Fruit fly (Drosophila melanogaster) S2 (cell line): ENCODE measurements around the gene trus.

Experiments used
- CG8478 ChIP-seq: fragments of >200 bp; optimal IDR thresholded peaks from 2 replicates; lab custom pipeline; 2018
- CTCF ChIP-seq, 2 experiments: fragments of >200 bp; optimal IDR thresholded peaks; 2 replicates each; lab custom pipeline; 2018

Gene trus

DNA sequence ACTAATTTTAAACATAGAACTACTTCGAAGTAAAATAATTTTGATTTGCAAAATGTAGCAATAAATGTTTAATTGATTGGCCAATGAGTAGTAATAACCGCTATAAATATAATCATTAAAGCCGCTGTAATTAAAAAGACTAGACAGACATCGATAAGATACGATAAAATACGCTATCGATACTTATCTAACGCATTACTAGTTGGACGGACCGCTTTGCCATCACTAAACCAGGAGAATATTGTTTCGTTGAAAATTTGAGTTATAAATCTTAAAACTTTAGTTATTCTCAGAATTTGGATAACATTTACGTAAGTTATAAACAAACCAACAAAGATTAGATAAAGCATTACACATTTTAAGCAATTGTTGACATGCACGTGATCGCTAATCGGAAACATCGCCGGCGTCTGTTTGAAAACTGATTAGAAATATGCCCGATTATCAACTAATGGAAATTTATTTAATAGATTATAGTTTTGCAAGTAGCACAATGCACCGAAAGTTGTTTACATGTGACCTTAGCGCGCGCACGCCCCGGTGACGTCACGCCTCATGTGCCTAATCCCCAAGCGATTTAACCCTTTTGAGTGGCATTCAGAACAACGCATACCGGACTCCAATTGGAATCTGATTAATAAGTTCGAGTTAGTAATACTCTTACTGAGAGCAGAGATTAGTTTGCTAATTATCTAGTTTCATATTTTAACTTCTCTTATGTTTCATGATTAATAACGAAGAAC is 16.8 kb upstream of the trus start, which contains the start of gene Desat1:
Gene Desat1 (plus strand): TSS at position 200 of the 743 bp plus-strand sequence.
- TF ChIP-seq CG8478 (lab: Kevin White, UChicago): no peak
- peak in 1 of 2 experiments; percentile 5 for TF ChIP-seq CTCF (optimal IDR thresholded peaks at IDR 0.05; lab: Kevin White, UChicago)

DNA sequence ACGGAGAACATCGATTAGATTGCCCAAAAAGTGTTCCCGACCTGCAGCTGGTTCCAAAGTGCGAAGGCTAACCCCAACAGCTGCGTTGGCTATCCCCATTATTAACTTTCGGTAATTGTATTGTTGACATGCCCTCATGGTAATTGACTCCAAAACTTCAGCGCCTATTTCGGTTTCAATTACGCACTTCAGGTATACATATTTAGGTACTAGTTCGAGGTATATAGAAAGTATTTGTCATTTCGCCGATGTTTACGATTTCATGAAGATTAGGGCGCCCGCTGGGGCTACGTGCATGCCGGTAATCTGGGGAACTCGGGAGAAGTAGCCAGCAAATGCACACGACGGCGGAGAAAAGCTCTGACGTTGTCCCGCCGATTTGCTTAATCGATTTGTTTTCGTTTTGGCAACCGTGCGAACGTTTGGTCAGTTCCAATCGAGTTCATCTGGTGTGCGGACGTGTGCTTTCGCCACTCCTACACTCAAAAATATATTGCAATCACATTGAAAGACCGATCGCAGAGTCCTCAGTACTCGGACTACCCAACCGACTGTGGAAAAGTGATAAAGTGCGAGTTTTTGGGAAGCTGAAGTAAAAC is 15.3 kb upstream of the trus start:
- TF ChIP-seq CTCF (optimal IDR thresholded peaks at IDR 0.05; lab: Kevin White, UChicago) (no peak), CG8478 (lab: Kevin White, UChicago) (no peak)

DNA sequence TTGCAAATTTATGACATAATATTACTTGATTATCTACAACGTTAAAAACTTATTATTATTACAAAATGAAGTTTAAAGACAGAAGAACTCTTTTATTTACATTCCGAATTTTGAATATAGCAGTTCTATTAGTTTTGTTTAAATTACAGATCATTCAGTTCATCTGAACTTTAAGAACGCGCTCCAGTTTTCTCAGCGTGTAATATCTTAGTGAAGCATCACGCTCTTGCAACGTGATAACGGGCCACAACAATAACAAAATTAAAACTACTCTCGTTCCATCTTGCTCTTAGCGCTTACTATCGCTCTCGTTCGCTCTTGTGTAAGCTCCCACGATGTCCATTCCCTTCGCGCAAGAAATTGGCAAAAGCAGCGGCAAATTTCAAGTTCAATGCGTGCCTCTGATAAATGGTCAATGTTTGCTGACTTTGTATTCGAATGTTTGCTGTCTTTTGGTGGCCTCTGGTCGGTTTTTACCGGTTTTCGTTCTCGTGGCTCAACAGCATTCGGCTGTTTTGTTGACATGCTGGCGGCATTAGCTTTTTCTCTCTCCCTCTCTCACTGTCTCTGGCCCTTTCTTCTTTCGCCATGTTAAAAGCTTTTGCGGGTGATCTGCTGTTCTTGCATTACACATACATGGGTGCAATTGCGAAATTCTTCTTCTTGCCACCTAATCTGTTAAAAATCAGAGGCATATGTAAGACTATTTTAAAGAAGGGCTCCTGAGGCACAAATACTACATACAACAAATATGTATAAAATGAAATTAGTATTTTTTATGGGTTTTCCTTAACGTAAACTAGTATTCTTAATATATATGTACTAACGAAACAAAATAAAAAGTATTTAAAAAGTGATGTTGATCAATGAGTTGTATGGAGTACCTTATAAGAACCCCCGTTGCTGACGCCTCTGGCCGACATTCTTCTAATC is 13.5 kb upstream of the trus start:
- no peak for TF ChIP-seq CG8478 (lab: Kevin White, UChicago)
- no peak for TF ChIP-seq CTCF (optimal IDR thresholded peaks at IDR 0.05; lab: Kevin White, UChicago)

- TF ChIP-seq CTCF (optimal IDR thresholded peaks at IDR 0.05; lab: Kevin White, UChicago): no peak
- no peak for TF ChIP-seq CG8478 (lab: Kevin White, UChicago)
These were observed 12.6 kb upstream of the trus start for dm6 chr3R:12443769-12444168.

dm6 chr3R:12445468-12445867 is 10.9 kb upstream of the trus start:
- no peak for TF ChIP-seq CG8478 (lab: Kevin White, UChicago)
- no peak for TF ChIP-seq CTCF (optimal IDR thresholded peaks at IDR 0.05; lab: Kevin White, UChicago)

DNA sequence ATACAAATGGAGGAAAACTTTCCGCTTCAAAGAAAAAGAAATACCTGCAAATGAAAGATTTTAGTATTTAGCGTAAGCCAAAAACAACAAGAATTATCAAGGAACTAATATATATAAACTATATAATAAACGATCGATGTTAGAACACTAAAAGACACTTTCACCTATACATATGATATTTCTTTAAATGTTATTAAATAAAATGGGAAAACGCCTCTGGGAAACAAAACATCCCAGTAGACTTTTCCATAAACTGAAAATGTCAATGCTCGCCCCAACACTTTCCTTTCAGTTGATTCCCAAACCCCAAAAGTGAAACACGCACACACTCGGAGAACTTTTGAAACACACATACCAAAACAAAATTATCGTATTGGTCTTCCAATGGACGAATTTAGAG is 9.0 kb upstream of the trus start, which contains the start of gene vrs:
Gene vrs (plus strand): TSS at position 301 of the 400 bp plus-strand sequence.
- TF ChIP-seq CG8478 (lab: Kevin White, UChicago): no peak
- TF ChIP-seq CTCF (optimal IDR thresholded peaks at IDR 0.05; lab: Kevin White, UChicago): no peak

DNA sequence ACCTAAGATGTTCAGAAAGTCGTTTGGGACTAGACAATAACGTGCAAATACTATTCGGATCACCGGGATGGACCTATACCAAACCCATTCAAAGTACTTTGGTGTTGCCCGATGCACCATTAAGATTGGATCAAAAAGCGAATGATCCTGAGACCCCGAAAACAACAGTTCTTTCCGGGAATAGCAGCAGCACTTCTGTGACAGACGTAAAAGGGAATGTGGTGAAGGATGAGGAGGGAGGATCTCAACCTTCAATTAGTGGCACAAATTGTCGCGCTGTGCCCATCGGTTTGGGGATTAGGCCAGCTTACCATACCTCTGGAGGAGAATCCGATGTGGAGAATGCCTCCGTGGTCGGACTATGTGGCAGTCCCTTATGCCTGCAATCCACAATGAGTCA is 8.0 kb upstream of the trus start:
- TF ChIP-seq CTCF (optimal IDR thresholded peaks at IDR 0.05; lab: Kevin White, UChicago): no peak
- TF ChIP-seq CG8478 (lab: Kevin White, UChicago): no peak

DNA sequence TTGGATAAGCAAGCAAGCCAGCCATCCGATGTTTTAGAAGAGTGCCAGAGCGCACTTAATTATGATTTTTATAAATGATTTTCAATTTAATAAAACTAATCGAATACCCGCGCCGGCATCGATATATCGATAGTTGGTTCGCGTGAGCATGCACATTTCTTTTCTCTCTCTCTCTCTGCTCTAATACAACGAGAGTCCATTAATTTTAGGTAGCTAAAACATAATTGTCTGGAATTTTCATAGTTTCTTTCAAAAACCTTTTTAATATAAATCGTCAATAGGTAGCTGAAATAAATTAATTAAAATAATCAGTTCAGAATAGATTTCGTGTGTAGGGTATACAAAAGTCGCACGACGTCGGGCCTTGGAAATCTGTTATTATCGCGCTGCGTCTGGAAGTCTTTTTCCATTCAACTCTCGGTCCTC is 7.5 kb upstream of the trus start, which contains the start of gene CG18549:
Gene CG18549 (plus strand): TSS at position 408 of the 426 bp plus-strand sequence.
- no peak for TF ChIP-seq CTCF (optimal IDR thresholded peaks at IDR 0.05; lab: Kevin White, UChicago)
- no peak for TF ChIP-seq CG8478 (lab: Kevin White, UChicago)

DNA sequence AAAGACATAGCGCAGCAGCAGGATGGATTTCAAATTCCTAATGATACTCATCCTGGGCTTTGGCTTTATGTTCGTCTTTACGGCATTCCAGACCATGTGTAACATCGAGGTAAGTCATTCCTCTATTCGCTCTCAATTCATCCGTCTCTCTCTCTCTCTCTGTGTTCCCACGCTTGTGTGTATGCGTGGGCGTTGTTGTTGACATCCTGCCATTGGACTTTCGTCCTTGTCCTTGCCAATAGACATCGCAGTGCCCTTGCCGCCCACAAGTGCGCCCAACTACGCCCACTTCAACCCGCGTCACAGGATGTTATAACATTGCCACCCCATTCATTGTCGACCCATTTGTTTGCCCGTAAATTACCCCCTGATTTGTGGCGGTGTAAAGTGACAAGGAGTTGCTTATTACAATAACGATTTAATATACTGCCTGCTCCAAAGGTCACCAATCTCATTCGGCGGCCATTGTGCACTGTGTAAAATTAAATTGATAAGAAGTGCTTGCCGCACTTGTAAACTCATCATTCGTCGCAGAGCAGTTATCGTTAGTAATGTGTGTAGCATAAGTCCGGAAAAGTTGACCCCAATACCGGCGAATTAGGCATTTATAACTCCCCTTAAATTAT is 6.6 kb upstream of the trus start:
- no peak for TF ChIP-seq CG8478 (lab: Kevin White, UChicago)
- TF ChIP-seq CTCF (optimal IDR thresholded peaks at IDR 0.05; lab: Kevin White, UChicago): no peak

dm6 chr3R:12450713-12451259 is 5.6 kb upstream of the trus start:
- no peak for TF ChIP-seq CG8478 (lab: Kevin White, UChicago)
- TF ChIP-seq CTCF (optimal IDR thresholded peaks at IDR 0.05; lab: Kevin White, UChicago): no peak

- TF ChIP-seq CG8478 (lab: Kevin White, UChicago): no peak
- no peak for TF ChIP-seq CTCF (optimal IDR thresholded peaks at IDR 0.05; lab: Kevin White, UChicago)
These were observed 5.0 kb upstream of the trus start for dm6 chr3R:12451376-12451775.

dm6 chr3R:12451888-12452514 is 4.4 kb upstream of the trus start, which contains the start of gene CG5509:
Gene CG5509, plus strand, starts transcription at chr3R:12452464.
- TF ChIP-seq CTCF (optimal IDR thresholded peaks at IDR 0.05; lab: Kevin White, UChicago) (no peak), CG8478 (lab: Kevin White, UChicago) (no peak)

DNA sequence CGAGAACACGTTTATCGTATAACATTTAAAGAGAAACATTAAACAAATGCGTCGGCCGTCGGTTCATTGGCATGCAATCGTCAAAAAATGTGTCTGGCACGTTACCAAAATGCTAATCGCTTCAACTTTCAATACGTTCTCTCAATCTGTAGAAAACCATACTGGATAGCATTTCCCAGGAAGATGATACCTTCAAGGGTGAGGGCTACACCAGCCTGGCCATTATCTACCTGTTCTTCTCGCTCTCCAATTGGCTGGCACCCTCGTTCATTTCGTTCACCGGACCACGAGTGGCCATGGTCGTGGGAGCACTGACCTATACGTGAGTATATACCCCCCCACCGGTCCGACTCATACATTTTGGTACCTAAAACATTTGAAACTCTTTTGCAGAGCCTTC is 1.9 kb upstream of the trus start:
- TF ChIP-seq CG8478 (lab: Kevin White, UChicago) (no peak), CTCF (optimal IDR thresholded peaks at IDR 0.05; lab: Kevin White, UChicago) (no peak)
